Worm (Caenorhabditis elegans) whole organism, L2 larva: Measurements from ENCODE around the gene rpl-10.

Experiments used
- C34F6.9 ChIP-seq: fragments of 150-350 bp; optimal IDR thresholded peaks from 2 replicates; lab custom pipeline; 2014; ENCODE audit warnings: missing biosample characterization, missing genetic modification characterization
- F13H6.1 ChIP-seq: sonication (generic microtip); optimal IDR thresholded peaks from 2 replicates; lab custom pipeline; 2016; ENCODE audit warnings: missing genetic modification characterization, missing compliant biosample characterization
- Y55F3AM.14 ChIP-seq: fragments of 200-800 bp; sonication (Bioruptor generic); optimal IDR thresholded peaks from 2 replicates; lab custom pipeline; 2018; ENCODE audit warnings: mild to moderate bottlenecking, missing genetic modification characterization, missing compliant biosample characterization
- ZK546.5 ChIP-seq: sonication (generic microtip); optimal IDR thresholded peaks from 2 replicates; lab custom pipeline; 2017; ENCODE audit warnings: missing biosample characterization, missing genetic modification characterization
- aly-2 ChIP-seq: fragments of 150-350 bp; optimal IDR thresholded peaks from 2 replicates; lab custom pipeline; 2014; ENCODE audit warnings: missing biosample characterization, missing genetic modification characterization
- ama-1 ChIP-seq: fragments of 150-350 bp; optimal IDR thresholded peaks from 2 replicates; lab custom pipeline; 2018; ENCODE audit warnings: inconsistent platforms
- blmp-1 ChIP-seq: sonication (generic microtip); optimal IDR thresholded peaks from 2 replicates; lab custom pipeline; 2017; ENCODE audit warnings: missing genetic modification characterization, mild to moderate bottlenecking, missing compliant biosample characterization, antibody characterized with exemption, moderate library complexity; ENCODE audit not compliant: insufficient read depth
- ceh-16 ChIP-seq: fragments of 150-350 bp; optimal IDR thresholded peaks from 2 replicates; lab custom pipeline; 2014; ENCODE audit warnings: missing biosample characterization, missing genetic modification characterization
- ceh-82 ChIP-seq: fragments of 150-350 bp; optimal IDR thresholded peaks from 2 replicates; lab custom pipeline; 2014; ENCODE audit warnings: missing biosample characterization, missing genetic modification characterization
- crh-2 ChIP-seq: sonication (generic microtip); optimal IDR thresholded peaks from 2 replicates; lab custom pipeline; 2017; ENCODE audit warnings: missing biosample characterization, missing genetic modification characterization
- dmd-4 ChIP-seq: sonication (generic microtip); optimal IDR thresholded peaks from 2 replicates; lab custom pipeline; 2017; ENCODE audit warnings: missing biosample characterization, missing genetic modification characterization
- egl-27 ChIP-seq: sonication (generic microtip); optimal IDR thresholded peaks from 3 replicates; lab custom pipeline; 2017; ENCODE audit warnings: missing biosample characterization, missing genetic modification reagents, missing genetic modification characterization
- elt-1 ChIP-seq: fragments of 150-350 bp; optimal IDR thresholded peaks from 2 replicates; lab custom pipeline; 2014; ENCODE audit warnings: missing biosample characterization, missing genetic modification characterization
- fos-1 ChIP-seq: fragments of 150-350 bp; optimal IDR thresholded peaks from 2 replicates; lab custom pipeline; 2014; ENCODE audit warnings: missing biosample characterization, missing genetic modification characterization
- gmeb-1 ChIP-seq: fragments of 150-350 bp; optimal IDR thresholded peaks from 2 replicates; lab custom pipeline; 2014; ENCODE audit warnings: missing biosample characterization, missing genetic modification characterization
- lin-11 ChIP-seq: fragments of 150-350 bp; sonication (generic microtip); optimal IDR thresholded peaks from 2 replicates; lab custom pipeline; 2014; ENCODE audit warnings: missing biosample characterization, missing genetic modification characterization, inconsistent platforms, mixed read lengths
- lin-13 ChIP-seq: fragments of 150-350 bp; optimal IDR thresholded peaks from 2 replicates; lab custom pipeline; 2014; ENCODE audit warnings: missing biosample characterization, missing genetic modification reagents, missing genetic modification characterization
- lsy-2 ChIP-seq, 2 experiments: fragments of 150-350 bp in 1 of 2; sonication (generic microtip) in 1 of 2; optimal IDR thresholded peaks; 2 replicates each; lab custom pipeline; 2014 to 2017; ENCODE audit warnings: missing biosample characterization in 2 of 2, missing genetic modification characterization in 2 of 2
- mab-5 ChIP-seq: fragments of 150-350 bp; optimal IDR thresholded peaks from 2 replicates; lab custom pipeline; 2014; ENCODE audit warnings: missing biosample characterization, missing genetic modification characterization
- mbf-1 ChIP-seq: sonication (generic microtip); optimal IDR thresholded peaks from 2 replicates; lab custom pipeline; 2017; ENCODE audit warnings: missing biosample characterization, missing genetic modification characterization
- mdl-1 ChIP-seq, 2 experiments: fragments of 150-350 bp in 1 of 2; sonication (generic microtip) in 1 of 2; optimal IDR thresholded peaks; 2 replicates each; lab custom pipeline; 2017; ENCODE audit warnings: missing biosample characterization in 2 of 2, missing genetic modification characterization in 2 of 2
- nhr-10 ChIP-seq: sonication (generic microtip); optimal IDR thresholded peaks from 2 replicates; lab custom pipeline; 2017; ENCODE audit warnings: missing biosample characterization, missing genetic modification characterization
- nhr-11 ChIP-seq: fragments of 150-350 bp; optimal IDR thresholded peaks from 2 replicates; lab custom pipeline; 2014; ENCODE audit warnings: missing biosample characterization, missing genetic modification characterization
- nhr-12 ChIP-seq: fragments of 150-350 bp; optimal IDR thresholded peaks from 2 replicates; lab custom pipeline; 2014; ENCODE audit warnings: missing biosample characterization, missing genetic modification characterization
- nhr-129 ChIP-seq: fragments of 150-350 bp; optimal IDR thresholded peaks from 2 replicates; lab custom pipeline; 2014; ENCODE audit warnings: missing biosample characterization, missing genetic modification characterization
- nhr-21 ChIP-seq: fragments of 150-350 bp; optimal IDR thresholded peaks from 2 replicates; lab custom pipeline; 2014; ENCODE audit warnings: missing biosample characterization, missing genetic modification characterization
- nhr-237 ChIP-seq: fragments of 150-350 bp; optimal IDR thresholded peaks from 2 replicates; lab custom pipeline; 2014; ENCODE audit warnings: missing biosample characterization, missing genetic modification characterization
- nhr-25 ChIP-seq: fragments of 150-350 bp; sonication (generic microtip); optimal IDR thresholded peaks from 3 replicates; lab custom pipeline; 2014; ENCODE audit warnings: missing biosample characterization, missing genetic modification characterization
- nhr-6 ChIP-seq: fragments of 150-350 bp; optimal IDR thresholded peaks from 2 replicates; lab custom pipeline; 2014; ENCODE audit warnings: missing biosample characterization, missing genetic modification characterization
- nhr-77 ChIP-seq: fragments of 150-350 bp; optimal IDR thresholded peaks from 2 replicates; lab custom pipeline; 2014; ENCODE audit warnings: missing biosample characterization, missing genetic modification characterization
- peb-1 ChIP-seq: fragments of 150-350 bp; optimal IDR thresholded peaks from 2 replicates; lab custom pipeline; 2014; ENCODE audit warnings: missing biosample characterization, missing genetic modification characterization
- sem-4 ChIP-seq: fragments of 150-350 bp; optimal IDR thresholded peaks from 2 replicates; lab custom pipeline; 2014; ENCODE audit warnings: missing biosample characterization, missing genetic modification reagents, missing genetic modification characterization
- skn-1 ChIP-seq: sonication (generic microtip); optimal IDR thresholded peaks from 2 replicates; lab custom pipeline; 2017; ENCODE audit warnings: missing biosample characterization, missing genetic modification characterization
- sma-3 ChIP-seq: sonication (generic microtip); optimal IDR thresholded peaks from 2 replicates; lab custom pipeline; 2016; ENCODE audit warnings: missing genetic modification reagents, missing genetic modification characterization, missing compliant biosample characterization
- sma-9 ChIP-seq, 2 experiments: fragments of 150-350 bp in 1 of 2; sonication (generic microtip) in 1 of 2; optimal IDR thresholded peaks; 2 replicates each; lab custom pipeline; 2014 to 2016; ENCODE audit warnings: missing genetic modification characterization in 2 of 2, mild to moderate bottlenecking in 1 of 2, missing biosample characterization in 1 of 2, missing compliant biosample characterization in 1 of 2, missing genetic modification reagents in 1 of 2, moderate library complexity in 1 of 2
- snpc-4 ChIP-seq: fragments of 150-350 bp; optimal IDR thresholded peaks from 2 replicates; lab custom pipeline; 2014; ENCODE audit warnings: missing biosample characterization, missing genetic modification characterization
- unc-39 ChIP-seq: fragments of 150-350 bp; optimal IDR thresholded peaks from 2 replicates; lab custom pipeline; 2014; ENCODE audit warnings: missing biosample characterization, missing genetic modification characterization
- unc-55 ChIP-seq: fragments of 150-350 bp; sonication (generic microtip); optimal IDR thresholded peaks from 3 replicates; lab custom pipeline; 2014; ENCODE audit warnings: missing biosample characterization, missing genetic modification reagents, missing genetic modification characterization
- unc-62 ChIP-seq: fragments of 150-350 bp; optimal IDR thresholded peaks from 2 replicates; lab custom pipeline; 2014; ENCODE audit warnings: missing biosample characterization, missing genetic modification reagents, missing genetic modification characterization
- zag-1 ChIP-seq: fragments of 150-350 bp; optimal IDR thresholded peaks from 2 replicates; lab custom pipeline; 2014; ENCODE audit warnings: missing biosample characterization, missing genetic modification characterization
- ztf-11 ChIP-seq: sonication (generic microtip); optimal IDR thresholded peaks from 2 replicates; lab custom pipeline; 2017; ENCODE audit warnings: missing biosample characterization, missing genetic modification characterization
- ztf-4 ChIP-seq: fragments of 150-350 bp; optimal IDR thresholded peaks from 2 replicates; lab custom pipeline; 2014; ENCODE audit warnings: missing biosample characterization, missing genetic modification characterization

rpl-10 gene

DNA sequence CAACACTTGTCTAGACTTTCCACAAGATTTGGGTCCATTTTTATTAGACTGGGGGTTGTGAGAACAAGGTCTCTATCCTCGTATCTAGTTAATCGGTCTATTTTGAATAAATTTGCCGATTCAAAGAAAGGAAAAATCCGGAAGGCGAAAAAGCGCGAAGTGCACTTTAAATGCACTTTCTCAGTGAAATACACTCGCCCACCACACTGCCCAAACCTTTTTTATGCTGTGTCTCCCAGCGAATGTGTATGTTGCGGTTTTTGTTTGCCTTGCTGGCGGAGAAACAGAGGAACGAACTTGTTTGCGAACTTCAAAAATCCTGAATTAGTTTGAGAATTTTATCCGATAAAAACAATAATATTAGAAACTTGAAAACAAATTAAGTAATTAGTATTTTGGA lies 12.9 kb upstream of the rpl-10 start:
- no peak for TF ChIP-seq nhr-21 (tag; lab: Kevin White, UChicago)
- no peak for TF ChIP-seq lin-11 (tag; lab: Kevin White, UChicago)
- TF ChIP-seq sma-9 (GFP tag; optimal IDR thresholded peaks at IDR 0.05; lab: Kevin White, UChicago), result peak; percentile 0
- no peak for TF ChIP-seq sma-9 (tag; optimal IDR thresholded peaks at IDR 0.05; lab: Kevin White, UChicago)
- no peak for TF ChIP-seq ztf-11 (tag; lab: Kevin White, UChicago)

DNA sequence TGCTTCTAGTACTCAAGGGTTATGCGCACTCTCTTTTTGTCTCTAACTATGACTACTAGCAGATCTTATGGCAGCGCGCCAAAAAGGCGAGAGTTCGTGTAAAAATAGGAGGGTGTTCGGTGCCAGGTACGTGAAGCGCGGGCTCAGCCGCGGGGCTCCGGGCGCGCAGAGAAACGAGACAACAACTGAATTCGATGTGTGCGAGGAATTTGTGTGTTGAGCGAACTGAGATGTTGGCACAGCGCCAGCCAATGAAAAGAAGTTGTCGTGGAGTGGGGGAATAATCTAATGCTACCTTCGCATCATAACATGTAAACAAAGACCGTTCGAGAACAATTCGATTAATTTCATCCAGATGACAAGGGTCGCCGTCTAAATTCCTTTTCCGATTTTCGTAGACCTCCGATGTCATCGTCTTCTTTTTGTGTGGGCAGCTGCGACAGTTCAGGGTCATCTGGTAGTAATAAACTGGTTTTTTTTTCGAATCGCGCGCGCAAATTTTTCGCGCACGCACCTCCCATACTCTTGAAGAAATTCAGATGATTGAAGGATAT lies 12.2 kb upstream of the rpl-10 start:
- peak; percentile 27 for TF ChIP-seq blmp-1 (tag; lab: Kevin White, UChicago)
- peak; percentile 13 for TF ChIP-seq snpc-4 (tag; lab: Kevin White, UChicago)
- TF ChIP-seq sma-3 (GFP tag; lab: Kevin White, UChicago), result peak; percentile 60
- TF ChIP-seq F13H6.1, result peak; percentile 82
- no peak for TF ChIP-seq unc-62 (GFP tag; lab: Kevin White, UChicago)
- peak; percentile 66 for TF ChIP-seq sma-9 (GFP tag; optimal IDR thresholded peaks at IDR 0.05; lab: Kevin White, UChicago)
- no peak for TF ChIP-seq sma-9 (tag; optimal IDR thresholded peaks at IDR 0.05; lab: Kevin White, UChicago)
- TF ChIP-seq skn-1 (tag; lab: Kevin White, UChicago), result no peak
- no peak for TF ChIP-seq nhr-237
- no peak for TF ChIP-seq lin-13 (GFP tag; lab: Kevin White, UChicago)
- TF ChIP-seq ZK546.5 (tag; lab: Kevin White, UChicago), result no peak
- TF ChIP-seq lin-11 (tag; lab: Kevin White, UChicago), result peak; percentile 65
- TF ChIP-seq unc-55 (GFP tag; lab: Kevin White, UChicago), result peak; percentile 76
- peak; percentile 44 for TF ChIP-seq crh-2
- TF ChIP-seq nhr-11 (tag; lab: Kevin White, UChicago), result no peak
- TF ChIP-seq zag-1 (tag; lab: Kevin White, UChicago), result peak; percentile 90
- TF ChIP-seq peb-1, result no peak
- peak; percentile 49 for TF ChIP-seq egl-27
- TF ChIP-seq mab-5 (tag; lab: Kevin White, UChicago), result peak; percentile 23
- TF ChIP-seq C34F6.9 (tag; lab: Kevin White, UChicago), result peak; percentile 52
- peak; percentile 44 to 78 for TF ChIP-seq lsy-2 (tag; optimal IDR thresholded peaks at IDR 0.05; lab: Kevin White, UChicago)
- peak; percentile 57 for TF ChIP-seq Y55F3AM.14 (GFP tag; lab: Kevin White, UChicago)
- no peak for TF ChIP-seq nhr-10
- TF ChIP-seq ama-1 (lab: Kevin White, UChicago), result peak; percentile 10
- peak; percentile 39 for TF ChIP-seq nhr-129
- peak; percentile 80 for TF ChIP-seq nhr-25 (tag; lab: Kevin White, UChicago)
- no peak for TF ChIP-seq gmeb-1 (tag; lab: Kevin White, UChicago)
- TF ChIP-seq mdl-1 (tag; optimal IDR thresholded peaks at IDR 0.05; lab: Kevin White, UChicago), result peak in 1 of 2 experiments; percentile 52

DNA sequence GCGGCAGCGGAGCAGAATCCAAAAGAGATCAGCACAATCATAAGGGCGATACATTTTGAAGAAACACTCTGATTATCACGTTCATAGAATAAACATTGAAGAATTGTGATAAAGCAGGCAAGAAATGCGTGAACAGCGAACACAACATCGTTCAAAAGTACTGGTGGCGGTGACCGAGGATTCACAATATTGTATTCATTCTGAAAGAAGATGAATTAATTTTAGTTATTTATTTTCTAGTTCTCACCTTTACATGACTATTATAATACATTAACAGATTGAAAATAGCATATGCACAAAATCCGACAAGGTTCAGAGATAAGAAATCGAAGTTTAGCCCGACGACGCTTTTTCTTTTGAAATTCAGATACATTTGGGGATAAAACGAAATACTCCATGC lies 7.7 kb upstream of the rpl-10 start:
- TF ChIP-seq lsy-2 (tag; optimal IDR thresholded peaks at IDR 0.05; lab: Kevin White, UChicago) (no peak), nhr-77 (tag; lab: Kevin White, UChicago) (no peak), ceh-82 (tag; lab: Kevin White, UChicago) (no peak), C34F6.9 (tag; lab: Kevin White, UChicago) (no peak), aly-2 (tag; lab: Kevin White, UChicago) (no peak), mdl-1 (tag; optimal IDR thresholded peaks at IDR 0.05; lab: Kevin White, UChicago) (no peak), fos-1 (tag; lab: Kevin White, UChicago) (no peak), unc-39 (no peak), sem-4 (tag; lab: Kevin White, UChicago) (no peak), nhr-12 (tag; lab: Kevin White, UChicago) (no peak), ztf-4 (tag; lab: Kevin White, UChicago) (no peak), nhr-6 (tag; lab: Kevin White, UChicago) (no peak)

DNA sequence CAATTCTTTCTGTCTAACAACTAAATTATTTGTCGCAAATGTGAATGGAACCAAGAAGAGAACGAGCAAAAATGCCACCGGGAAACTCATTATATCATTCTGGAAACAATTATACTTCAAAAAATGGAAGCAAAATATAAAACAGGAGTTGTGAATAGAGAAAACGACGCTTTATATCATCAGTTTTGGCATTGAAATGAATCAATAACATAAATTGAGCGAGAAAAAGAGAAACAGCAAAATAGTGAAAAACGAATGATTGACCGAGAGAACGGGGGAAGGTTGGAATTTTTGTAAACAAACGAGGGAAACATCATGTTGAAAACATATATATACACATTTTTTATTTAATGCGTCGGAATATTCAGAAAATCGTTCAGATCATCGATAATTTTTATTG lies 6.9 kb upstream of the rpl-10 start, which contains the start of gene ctns-1:
ctns-1 (minus strand) TSS at position 101 of the 400 bp plus-strand sequence.
- TF ChIP-seq unc-62 (GFP tag; lab: Kevin White, UChicago) (no peak), egl-27 (no peak), ama-1 (lab: Kevin White, UChicago) (no peak), ztf-11 (tag; lab: Kevin White, UChicago) (no peak), Y55F3AM.14 (GFP tag; lab: Kevin White, UChicago) (no peak), mbf-1 (no peak), nhr-25 (tag; lab: Kevin White, UChicago) (no peak), lin-11 (tag; lab: Kevin White, UChicago) (no peak), ceh-16 (no peak), sem-4 (tag; lab: Kevin White, UChicago) (no peak), elt-1 (tag; lab: Kevin White, UChicago) (no peak), dmd-4 (tag; lab: Kevin White, UChicago) (no peak), lin-13 (GFP tag; lab: Kevin White, UChicago) (no peak), nhr-10 (no peak), nhr-21 (tag; lab: Kevin White, UChicago) (no peak)
- TF ChIP-seq, all 48 proteins: peak for 0
